Worm (Caenorhabditis elegans) whole organism, L2 larva: ENCODE results near the gene K02E7.11.

ENCODE experiments used
- ZK546.5 ChIP-seq: sonication (generic microtip); optimal IDR thresholded peaks from 2 replicates; lab custom pipeline; 2017; ENCODE audit warnings: missing biosample characterization, missing genetic modification characterization
- ceh-82 ChIP-seq: fragments of 150-350 bp; optimal IDR thresholded peaks from 2 replicates; lab custom pipeline; 2014; ENCODE audit warnings: missing biosample characterization, missing genetic modification characterization
- dmd-4 ChIP-seq: sonication (generic microtip); optimal IDR thresholded peaks from 2 replicates; lab custom pipeline; 2017; ENCODE audit warnings: missing biosample characterization, missing genetic modification characterization
- fos-1 ChIP-seq: fragments of 150-350 bp; optimal IDR thresholded peaks from 2 replicates; lab custom pipeline; 2014; ENCODE audit warnings: missing biosample characterization, missing genetic modification characterization
- lin-39 ChIP-seq: fragments of 150-350 bp; optimal IDR thresholded peaks from 2 replicates; lab custom pipeline; 2014; ENCODE audit warnings: missing biosample characterization, missing genetic modification reagents, missing genetic modification characterization
- nhr-77 ChIP-seq: fragments of 150-350 bp; optimal IDR thresholded peaks from 2 replicates; lab custom pipeline; 2014; ENCODE audit warnings: missing biosample characterization, missing genetic modification characterization
- sem-4 ChIP-seq: fragments of 150-350 bp; optimal IDR thresholded peaks from 2 replicates; lab custom pipeline; 2014; ENCODE audit warnings: missing biosample characterization, missing genetic modification reagents, missing genetic modification characterization
- snpc-4 ChIP-seq: fragments of 150-350 bp; optimal IDR thresholded peaks from 2 replicates; lab custom pipeline; 2014; ENCODE audit warnings: missing biosample characterization, missing genetic modification characterization
- unc-39 ChIP-seq: fragments of 150-350 bp; optimal IDR thresholded peaks from 2 replicates; lab custom pipeline; 2014; ENCODE audit warnings: missing biosample characterization, missing genetic modification characterization
- ztf-11 ChIP-seq: sonication (generic microtip); optimal IDR thresholded peaks from 2 replicates; lab custom pipeline; 2017; ENCODE audit warnings: missing biosample characterization, missing genetic modification characterization

DNA sequence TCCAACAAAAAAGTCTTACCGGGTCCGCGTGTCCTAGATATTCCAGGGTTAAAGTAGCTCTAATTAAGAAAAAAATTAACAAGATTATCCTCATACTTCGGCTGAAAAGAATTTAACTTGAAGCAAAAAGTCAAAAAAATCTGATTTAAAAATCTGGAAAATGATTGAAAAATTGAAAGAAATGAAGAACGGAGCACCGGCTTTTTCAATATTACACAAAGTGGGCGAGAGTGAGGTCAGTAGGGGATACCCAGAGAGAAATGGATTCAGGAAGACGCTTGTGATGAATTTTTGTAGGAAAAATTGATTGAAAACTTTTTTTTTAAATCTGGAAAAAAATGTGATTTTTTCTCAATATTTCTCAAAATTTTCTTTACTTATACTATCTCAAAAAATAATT is 25.4 kb upstream of the K02E7.11 start, which contains the start of gene pho-14:
- no peak for TF ChIP-seq ztf-11 (tag; lab: Kevin White, UChicago)
- TF ChIP-seq ceh-82, result no peak
- TF ChIP-seq ZK546.5, result no peak
- no peak for TF ChIP-seq sem-4 (tag; lab: Kevin White, UChicago)
- no peak for TF ChIP-seq unc-39 (tag; lab: Kevin White, UChicago)
- no peak for TF ChIP-seq lin-39 (tag; lab: Kevin White, UChicago)
- no peak for TF ChIP-seq nhr-77 (tag; lab: Kevin White, UChicago)
- no peak for TF ChIP-seq snpc-4
- no peak for TF ChIP-seq dmd-4 (tag; lab: Kevin White, UChicago)
- TF ChIP-seq fos-1 (tag; lab: Kevin White, UChicago), result no peak
